Fruit fly (Drosophila melanogaster): Measurements from ENCODE around the gene Plp.

Gene Plp

dm6 chr3L:15104849-15105555, 10.5 kb upstream of the Plp start (continued):
- TF ChIP-seq crol (GFP tag; IDR thresholded peaks at IDR 0.05) (peak; percentile 77), CG6272 (GFP tag; IDR thresholded peaks at IDR 0.05) (no peak), CG18764 (GFP tag; optimal IDR thresholded peaks at IDR 0.05) (no peak), CG13624 (GFP tag; optimal IDR thresholded peaks at IDR 0.05) (peak; percentile 74), Chrac-16 (GFP tag; optimal IDR thresholded peaks at IDR 0.05) (peak; percentile 36), CkIIα-i1 (GFP tag; IDR thresholded peaks at IDR 0.05) (no peak), insv (GFP tag; optimal IDR thresholded peaks at IDR 0.05) (no peak), CG1832 (GFP tag; optimal IDR thresholded peaks at IDR 0.05) (no peak), CG16863 (GFP tag; optimal IDR thresholded peaks at IDR 0.05) (peak; percentile 65), Med (GFP tag) (peak; percentile 83), onecut (GFP tag; IDR thresholded peaks at IDR 0.05) (no peak), CG7839 (tag; optimal IDR thresholded peaks at IDR 0.05) (peak; percentile 69), aop (GFP tag; IDR thresholded peaks at IDR 0.05) (no peak), nmo (GFP tag; optimal IDR thresholded peaks at IDR 0.05) (peak; percentile 47), CG11504 (tag; optimal IDR thresholded peaks at IDR 0.05) (peak; percentile 72), HLH54F (GFP tag; optimal IDR thresholded peaks at IDR 0.05) (peak; percentile 52), Optix (GFP tag; IDR thresholded peaks at IDR 0.05) (peak; percentile 43; the same call in 1 of the 3 replicates), pita (GFP tag; optimal IDR thresholded peaks at IDR 0.05) (no peak), lmd (GFP tag; IDR thresholded peaks at IDR 0.05) (peak; percentile 68), abd-A (tag; optimal IDR thresholded peaks at IDR 0.05) (no peak), shn (GFP tag; optimal IDR thresholded peaks at IDR 0.05) (peak; percentile 64), run (tag; optimal IDR thresholded peaks at IDR 0.05) (no peak), Eip74EF (GFP tag; optimal IDR thresholded peaks at IDR 0.05) (no peak), CG13296 (GFP tag; optimal IDR thresholded peaks at IDR 0.05) (peak; percentile 46), Tbp (GFP tag; optimal IDR thresholded peaks at IDR 0.05) (no peak), cad (GFP tag; optimal IDR thresholded peaks at IDR 0.05) (no peak), zfh1 (GFP tag; IDR thresholded peaks at IDR 0.05) (no peak; the same call in 2 of the 3 replicates), Fer1 (GFP tag; optimal IDR thresholded peaks at IDR 0.05) (peak; percentile 38), ash1 (GFP tag; optimal IDR thresholded peaks at IDR 0.05) (no peak), sna (GFP tag; IDR thresholded peaks at IDR 0.05; ENCODE audit: partially characterized antibody) (no peak), gce (GFP tag; IDR thresholded peaks at IDR 0.05) (0 out of 3 replicates have a peak, but pooled peaks have one; percentile 5), inv (GFP tag; IDR thresholded peaks at IDR 0.05; ENCODE audit: partially characterized antibody) (no peak), caup (GFP tag; optimal IDR thresholded peaks at IDR 0.05; ENCODE audit: severe bottlenecking) (no peak), pnt (GFP tag; optimal IDR thresholded peaks at IDR 0.05) (peak; percentile 65), CG6854 (GFP tag; optimal IDR thresholded peaks at IDR 0.05) (peak; percentile 76), CG11560 (tag; IDR thresholded peaks at IDR 0.05) (peak; percentile 45; the same call in 1 of the 3 replicates), gro (GFP tag; optimal IDR thresholded peaks at IDR 0.05) (peak; percentile 63), salm (tag; optimal IDR thresholded peaks at IDR 0.05) (peak; percentile 3), Blimp-1 (GFP tag; optimal IDR thresholded peaks at IDR 0.05) (peak; percentile 3), CG9797 (GFP tag; optimal IDR thresholded peaks at IDR 0.05) (no peak), gt (GFP tag; IDR thresholded peaks at IDR 0.05) (0 out of 2 replicates have a peak, but pooled peaks have one; percentile 61), CG10321 (GFP tag; IDR thresholded peaks at IDR 0.05) (no peak), CG14441 (GFP tag; IDR thresholded peaks at IDR 0.05) (peak; percentile 61), CG15269 (tag; optimal IDR thresholded peaks at IDR 0.05) (peak; percentile 66), CG2889 (GFP tag; IDR thresholded peaks at IDR 0.05) (0 out of 3 replicates have a peak, but pooled peaks have one; percentile 7), CG7786 (GFP tag; optimal IDR thresholded peaks at IDR 0.05) (peak; percentile 75), E2f1 (GFP tag; IDR thresholded peaks at IDR 0.05) (0 out of 2 replicates have a peak, but pooled peaks have one; percentile 16), CG1602 (GFP tag; optimal IDR thresholded peaks at IDR 0.05) (peak; percentile 11), usp (GFP tag; optimal IDR thresholded peaks at IDR 0.05) (no peak), CG5245 (GFP tag; optimal IDR thresholded peaks at IDR 0.05) (no peak)

Data from whole organism, embryonic.